Worm (Caenorhabditis elegans): ENCODE results near the gene F19B10.3.

DNA sequence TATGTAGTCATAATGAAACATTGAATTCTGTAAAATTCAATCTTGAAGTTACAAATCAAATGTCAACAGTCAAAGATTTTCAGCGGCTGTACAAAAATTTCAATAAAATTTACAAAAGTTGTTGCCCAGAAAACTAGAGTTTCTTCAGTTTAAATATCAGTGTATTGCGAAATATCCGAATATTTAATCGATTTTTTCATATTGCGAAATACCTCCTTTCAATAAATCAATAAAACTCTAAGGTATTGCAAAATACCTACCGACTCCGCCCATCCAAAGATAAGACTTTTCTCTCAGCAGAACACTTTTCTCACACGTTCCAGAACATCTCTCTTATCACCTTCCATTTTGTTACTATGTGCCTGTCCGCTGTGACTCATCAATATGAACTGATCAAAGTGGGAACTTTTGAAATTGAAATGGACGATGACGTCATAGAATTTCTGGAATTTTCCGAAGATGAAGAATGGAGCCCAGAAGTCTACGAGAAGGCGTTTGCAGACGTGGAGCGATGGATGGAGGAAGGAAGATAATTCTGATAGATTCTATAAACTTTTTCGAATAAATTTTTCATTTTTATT is 20.0 kb downstream of the F19B10.3 start:
- TF ChIP-seq dao-5 (tag; optimal IDR thresholded peaks at IDR 0.05), result no peak
- TF ChIP-seq him-1 (tag; optimal IDR thresholded peaks at IDR 0.05), result no peak
